Fruit fly (Drosophila melanogaster) whole organism, embryonic: ENCODE data around the gene Larp7.

Experiments
- CG3838 ChIP-seq: fragments of 200-800 bp; sonication (Bioruptor generic); optimal IDR thresholded peaks from 3 replicates; lab custom pipeline; 2016; ENCODE audit warnings: missing biosample characterization, missing genetic modification characterization
- Sry-β ChIP-seq: fragments of 200-800 bp; sonication (Bioruptor generic); optimal IDR thresholded peaks from 2 replicates; lab custom pipeline; 2018; ENCODE audit warnings: missing biosample characterization, mild to moderate bottlenecking, missing genetic modification characterization, moderate library complexity
- bigmax ChIP-seq: fragments of 200-800 bp; sonication (Bioruptor generic); optimal IDR thresholded peaks from 2 replicates; lab custom pipeline; 2018; ENCODE audit warnings: missing biosample characterization, mild to moderate bottlenecking, missing genetic modification characterization
- luna ChIP-seq: fragments of 200-800 bp; sonication (Bioruptor generic); optimal IDR thresholded peaks from 2 replicates; lab custom pipeline; 2016; ENCODE audit warnings: missing biosample characterization, missing genetic modification characterization

dm6 chrX:9226837-9227236 is 16.8 kb upstream of the Larp7 start, which contains the start of gene Gr8a:
- TF ChIP-seq luna (GFP tag; lab: Kevin White, UChicago) (no peak), bigmax (GFP tag; lab: Kevin White, UChicago) (no peak), Sry-β (GFP tag; lab: Kevin White, UChicago) (no peak), CG3838 (no peak)
